Worm (Caenorhabditis elegans) whole organism, late embryonic: Measurements from ENCODE around the gene R193.6.

ENCODE experiments used
- C08G9.2 ChIP-seq: sonication (generic microtip); optimal IDR thresholded peaks from 2 replicates; lab custom pipeline; 2016; ENCODE audit warnings: mild to moderate bottlenecking, missing genetic modification characterization, moderate library complexity, missing compliant biosample characterization
- C38D4.7 ChIP-seq: fragments of 200-800 bp; sonication (Bioruptor generic); optimal IDR thresholded peaks from 2 replicates; lab custom pipeline; 2018; ENCODE audit warnings: mild to moderate bottlenecking, missing genetic modification characterization, moderate library complexity, missing compliant biosample characterization
- F13H6.1 ChIP-seq: sonication (generic microtip); optimal IDR thresholded peaks from 2 replicates; lab custom pipeline; 2016; ENCODE audit warnings: missing genetic modification characterization, missing compliant biosample characterization
- K09A11.1 ChIP-seq: sonication (generic microtip); optimal IDR thresholded peaks from 2 replicates; lab custom pipeline; 2017; ENCODE audit warnings: antibody characterized with exemption, mild to moderate bottlenecking, missing genetic modification characterization, missing compliant biosample characterization; ENCODE audit not compliant: insufficient read depth
- T23F11.4 ChIP-seq: fragments of 200-800 bp; sonication (Bioruptor generic); optimal IDR thresholded peaks from 2 replicates; lab custom pipeline; 2018; ENCODE audit warnings: mild to moderate bottlenecking, missing genetic modification characterization, missing compliant biosample characterization
- Y22D7AL.16 ChIP-seq: sonication (generic microtip); optimal IDR thresholded peaks from 2 replicates; lab custom pipeline; 2016; ENCODE audit warnings: missing genetic modification characterization, missing compliant biosample characterization
- ahr-1 ChIP-seq: sonication (generic microtip); optimal IDR thresholded peaks from 2 replicates; lab custom pipeline; 2016; ENCODE audit warnings: missing genetic modification characterization, missing compliant biosample characterization
- ama-1 ChIP-seq: fragments of 150-350 bp; optimal IDR thresholded peaks from 2 replicates; lab custom pipeline; 2014
- ceh-14 ChIP-seq: sonication (generic microtip); optimal IDR thresholded peaks from 2 replicates; lab custom pipeline; 2016; ENCODE audit warnings: missing genotype, missing genetic modification characterization, missing compliant biosample characterization
- ceh-18 ChIP-seq: sonication (generic microtip); optimal IDR thresholded peaks from 2 replicates; lab custom pipeline; 2016; ENCODE audit warnings: missing genetic modification characterization, missing compliant biosample characterization
- ceh-19 ChIP-seq: fragments of 200-800 bp; sonication (Bioruptor generic); optimal IDR thresholded peaks from 2 replicates; lab custom pipeline; 2018; ENCODE audit warnings: mild to moderate bottlenecking, missing genetic modification characterization, missing compliant biosample characterization
- ceh-2 ChIP-seq: sonication (generic microtip); optimal IDR thresholded peaks from 2 replicates; lab custom pipeline; 2016; ENCODE audit warnings: missing genotype, missing genetic modification characterization, missing compliant biosample characterization
- ceh-22 ChIP-seq: sonication (generic microtip); optimal IDR thresholded peaks from 2 replicates; lab custom pipeline; 2017; ENCODE audit warnings: missing biosample characterization, missing genetic modification characterization
- ceh-24 ChIP-seq: sonication (generic microtip); optimal IDR thresholded peaks from 2 replicates; lab custom pipeline; 2016; ENCODE audit warnings: mild to moderate bottlenecking, missing genetic modification characterization, missing compliant biosample characterization
- ceh-31 ChIP-seq: sonication (generic microtip); optimal IDR thresholded peaks from 2 replicates; lab custom pipeline; 2016; ENCODE audit warnings: missing genetic modification characterization, missing compliant biosample characterization
- ceh-45 ChIP-seq: fragments of 200-800 bp; sonication (Bioruptor generic); IDR thresholded peaks from 2 replicates; pipeline ENCODE4 v1.3.6; 2022; ENCODE audit warnings: missing genetic modification reagents, missing genetic modification characterization, missing compliant biosample characterization
- ceh-48 ChIP-seq: sonication (generic microtip); optimal IDR thresholded peaks from 2 replicates; lab custom pipeline; 2016; ENCODE audit warnings: missing genetic modification characterization, inconsistent platforms, missing compliant biosample characterization
- ceh-6 ChIP-seq: fragments of 200-800 bp; sonication (Bioruptor generic); optimal IDR thresholded peaks from 2 replicates; lab custom pipeline; 2018; ENCODE audit warnings: mild to moderate bottlenecking, missing genetic modification characterization, missing compliant biosample characterization
- che-1 ChIP-seq: sonication (generic microtip); optimal IDR thresholded peaks from 2 replicates; lab custom pipeline; 2016; ENCODE audit warnings: mild to moderate bottlenecking, missing genetic modification characterization, missing compliant biosample characterization
- dve-1 ChIP-seq: sonication (generic microtip); optimal IDR thresholded peaks from 2 replicates; lab custom pipeline; 2017; ENCODE audit warnings: antibody characterized with exemption, mild to moderate bottlenecking, missing genetic modification characterization, missing compliant biosample characterization
- elt-2 ChIP-seq: sonication (generic microtip); optimal IDR thresholded peaks from 2 replicates; lab custom pipeline; 2016; ENCODE audit warnings: missing genetic modification reagents, missing genetic modification characterization, missing compliant biosample characterization
- ets-4 ChIP-seq: sonication (generic microtip); optimal IDR thresholded peaks from 2 replicates; lab custom pipeline; 2016; ENCODE audit warnings: missing genetic modification characterization, missing compliant biosample characterization
- fkh-10 ChIP-seq: fragments of 150-350 bp; optimal IDR thresholded peaks from 2 replicates; lab custom pipeline; 2014; ENCODE audit warnings: missing biosample characterization, missing genetic modification reagents, missing genetic modification characterization
- gmeb-2 ChIP-seq: sonication (generic microtip); optimal IDR thresholded peaks from 2 replicates; lab custom pipeline; 2016; ENCODE audit warnings: missing genetic modification characterization, inconsistent platforms, missing compliant biosample characterization
- hlh-6 ChIP-seq: sonication (generic microtip); optimal IDR thresholded peaks from 2 replicates; lab custom pipeline; 2016; ENCODE audit warnings: missing genotype, missing genetic modification characterization, missing compliant biosample characterization
- madf-2 ChIP-seq: sonication (generic microtip); optimal IDR thresholded peaks from 2 replicates; lab custom pipeline; 2017; ENCODE audit warnings: missing genetic modification characterization, missing compliant biosample characterization
- mec-3 ChIP-seq: sonication (generic microtip); optimal IDR thresholded peaks from 2 replicates; lab custom pipeline; 2016; ENCODE audit warnings: borderline replicate concordance, missing genetic modification characterization, missing compliant biosample characterization
- nfya-1 ChIP-seq: sonication (generic microtip); optimal IDR thresholded peaks from 2 replicates; lab custom pipeline; 2017; ENCODE audit warnings: missing genetic modification characterization, mild to moderate bottlenecking, missing compliant biosample characterization, antibody characterized with exemption, moderate library complexity
- nhr-11 ChIP-seq: fragments of 150-350 bp; optimal IDR thresholded peaks from 2 replicates; lab custom pipeline; 2014; ENCODE audit warnings: missing biosample characterization, missing genetic modification characterization
- nhr-232 ChIP-seq: sonication (generic microtip); optimal IDR thresholded peaks from 2 replicates; lab custom pipeline; 2016; ENCODE audit warnings: missing genetic modification characterization, missing compliant biosample characterization
- npax-4 ChIP-seq: sonication (generic microtip); optimal IDR thresholded peaks from 2 replicates; lab custom pipeline; 2016; ENCODE audit warnings: missing genetic modification characterization, missing compliant biosample characterization
- pag-3 ChIP-seq: sonication (generic microtip); optimal IDR thresholded peaks from 2 replicates; lab custom pipeline; 2016; ENCODE audit warnings: missing compliant biosample characterization, missing genetic modification characterization, borderline replicate concordance
- pat-9 ChIP-seq: fragments of 200-800 bp; sonication (Bioruptor generic); optimal IDR thresholded peaks from 2 replicates; lab custom pipeline; 2018; ENCODE audit warnings: mild to moderate bottlenecking, missing genetic modification characterization, moderate library complexity, missing compliant biosample characterization
- pax-1 ChIP-seq: fragments of 150-350 bp; optimal IDR thresholded peaks from 2 replicates; lab custom pipeline; 2014; ENCODE audit warnings: missing biosample characterization, missing genetic modification characterization
- pha-2 ChIP-seq: sonication (generic microtip); optimal IDR thresholded peaks from 2 replicates; lab custom pipeline; 2017; ENCODE audit warnings: mild to moderate bottlenecking, missing genetic modification characterization, missing compliant biosample characterization
- pqm-1 ChIP-seq: sonication (generic microtip); optimal IDR thresholded peaks from 2 replicates; lab custom pipeline; 2016; ENCODE audit warnings: missing genetic modification characterization, missing compliant biosample characterization
- sdc-2 ChIP-seq: sonication (generic microtip); optimal IDR thresholded peaks from 2 replicates; lab custom pipeline; 2016; ENCODE audit warnings: missing genotype, missing genetic modification characterization, missing compliant biosample characterization
- sox-4 ChIP-seq: sonication (generic microtip); optimal IDR thresholded peaks from 2 replicates; lab custom pipeline; 2017; ENCODE audit warnings: mild to moderate bottlenecking, missing genetic modification characterization, inconsistent platforms, missing compliant biosample characterization
- tbx-2 ChIP-seq: sonication (generic microtip); optimal IDR thresholded peaks from 2 replicates; lab custom pipeline; 2016; ENCODE audit warnings: missing genetic modification characterization, missing compliant biosample characterization
- ttx-3 ChIP-seq: sonication (generic microtip); optimal IDR thresholded peaks from 2 replicates; lab custom pipeline; 2016; ENCODE audit warnings: missing genetic modification reagents, missing genetic modification characterization, missing compliant biosample characterization
- unc-55 ChIP-seq: sonication (generic microtip); optimal IDR thresholded peaks from 2 replicates; lab custom pipeline; 2017; ENCODE audit warnings: missing biosample characterization, missing genetic modification reagents, missing genetic modification characterization
- unc-86 ChIP-seq: sonication (generic microtip); optimal IDR thresholded peaks from 2 replicates; lab custom pipeline; 2016; ENCODE audit warnings: missing genetic modification characterization, missing compliant biosample characterization
- zip-5 ChIP-seq: sonication (generic microtip); optimal IDR thresholded peaks from 2 replicates; lab custom pipeline; 2016; ENCODE audit warnings: missing genetic modification characterization, missing compliant biosample characterization
- ztf-16 ChIP-seq: sonication (generic microtip); optimal IDR thresholded peaks from 2 replicates; lab custom pipeline; 2017; ENCODE audit warnings: missing genetic modification characterization, missing compliant biosample characterization

Gene R193.6

DNA sequence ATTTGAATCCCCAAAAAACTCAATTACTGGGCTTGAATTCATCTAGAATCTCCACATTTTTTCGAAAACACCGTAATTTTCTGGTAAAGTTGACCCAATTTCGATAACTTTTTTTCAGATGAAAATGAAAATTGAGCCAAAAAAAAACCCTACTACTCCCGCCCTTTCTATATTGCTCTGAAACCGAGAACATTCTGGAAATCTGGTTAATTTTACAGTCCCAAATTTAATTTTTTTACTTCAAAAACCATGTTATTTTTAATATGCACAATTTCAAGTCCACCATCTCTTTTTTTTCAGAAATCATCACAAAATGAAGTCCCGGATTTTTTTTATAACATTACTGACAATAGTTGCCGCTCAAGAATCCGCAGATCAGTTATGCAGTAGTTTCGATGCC, 37.0 kb upstream of the R193.6 start, which contains the start of gene C05D9.3:
Gene C05D9.3, plus strand, starts transcription at position 301 of the 400 bp plus-strand sequence.
- no peak for TF ChIP-seq ceh-19 (GFP tag; lab: Kevin White, UChicago)
- no peak for TF ChIP-seq ceh-24 (tag; lab: Kevin White, UChicago)
- TF ChIP-seq zip-5 (tag; lab: Kevin White, UChicago): no peak
- TF ChIP-seq ets-4: no peak
- no peak for TF ChIP-seq ceh-6 (GFP tag; lab: Kevin White, UChicago)
- no peak for TF ChIP-seq ceh-45 (GFP tag; lab: Robert Waterston, UW)
- no peak for TF ChIP-seq unc-55
- TF ChIP-seq C08G9.2: no peak
- TF ChIP-seq ama-1: no peak
- TF ChIP-seq pqm-1 (tag; lab: Kevin White, UChicago): no peak
- no peak for TF ChIP-seq pag-3 (tag; lab: Kevin White, UChicago)
- TF ChIP-seq pha-2: no peak
- no peak for TF ChIP-seq pat-9 (tag; lab: Kevin White, UChicago)
- no peak for TF ChIP-seq pax-1 (tag; lab: Kevin White, UChicago)

- TF ChIP-seq ceh-45 (GFP tag; lab: Robert Waterston, UW): no peak
These were observed 33.4 kb upstream of the R193.6 start for ce11 chrX:1115207-1115606.

ce11 chrX:1117252-1117651, 31.3 kb upstream of the R193.6 start:
- TF ChIP-seq che-1 (tag; lab: Kevin White, UChicago): no peak
- peak; percentile 27 for TF ChIP-seq elt-2 (tag; lab: Kevin White, UChicago)
- no peak for TF ChIP-seq gmeb-2 (tag; lab: Kevin White, UChicago)

DNA sequence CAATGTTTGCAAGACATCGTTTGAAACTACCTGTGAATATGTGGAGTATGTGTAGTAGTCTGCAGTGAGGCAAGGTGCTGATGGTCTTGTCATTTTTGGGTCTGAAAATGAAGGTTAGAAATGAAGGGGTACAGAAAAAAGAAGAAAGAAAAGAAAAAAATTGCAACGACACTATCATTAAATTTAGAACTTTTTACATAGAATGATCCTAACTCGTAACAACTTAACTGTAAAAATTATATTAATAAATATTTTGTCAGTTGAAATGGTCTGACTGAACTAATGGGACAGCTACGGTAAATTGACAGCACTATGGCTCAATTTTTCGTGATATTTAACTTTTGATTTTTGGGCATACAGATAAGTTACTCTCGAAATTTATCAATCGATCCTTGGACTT, 29.3 kb upstream of the R193.6 start, which contains the start of gene C05D9.7:
Gene C05D9.7, minus strand, starts transcription at position 101 of the 400 bp plus-strand sequence.
- no peak for TF ChIP-seq dve-1 (tag; lab: Kevin White, UChicago)
- no peak for TF ChIP-seq nfya-1 (tag; lab: Kevin White, UChicago)
- TF ChIP-seq ceh-2: no peak
- TF ChIP-seq T23F11.4 (GFP tag; lab: Kevin White, UChicago): no peak
- TF ChIP-seq ceh-6 (GFP tag; lab: Kevin White, UChicago): no peak
- TF ChIP-seq hlh-6 (tag; lab: Kevin White, UChicago): no peak
- TF ChIP-seq mec-3 (tag; lab: Kevin White, UChicago): no peak
- TF ChIP-seq ztf-16 (tag; lab: Kevin White, UChicago): no peak
- no peak for TF ChIP-seq pqm-1 (tag; lab: Kevin White, UChicago)
- no peak for TF ChIP-seq sdc-2
- no peak for TF ChIP-seq madf-2 (tag; lab: Kevin White, UChicago)
- no peak for TF ChIP-seq ceh-48 (tag; lab: Kevin White, UChicago)
- no peak for TF ChIP-seq ceh-22 (tag; lab: Kevin White, UChicago)
- TF ChIP-seq elt-2 (tag; lab: Kevin White, UChicago): no peak
- no peak for TF ChIP-seq nhr-232 (tag; lab: Kevin White, UChicago)
- no peak for TF ChIP-seq F13H6.1 (tag; lab: Kevin White, UChicago)
- TF ChIP-seq ttx-3 (tag; lab: Kevin White, UChicago): no peak
- no peak for TF ChIP-seq pha-2

ce11 chrX:1120326-1120725, 28.3 kb upstream of the R193.6 start:
- no peak for TF ChIP-seq ahr-1 (tag; lab: Kevin White, UChicago)
- peak; percentile 2 for TF ChIP-seq fkh-10
- TF ChIP-seq npax-4 (tag; lab: Kevin White, UChicago): no peak
- TF ChIP-seq C38D4.7 (GFP tag; lab: Kevin White, UChicago): no peak
- no peak for TF ChIP-seq nhr-232 (tag; lab: Kevin White, UChicago)
- TF ChIP-seq ceh-31 (tag; lab: Kevin White, UChicago): peak; percentile 92
- TF ChIP-seq sox-4 (tag; lab: Kevin White, UChicago): no peak
- no peak for TF ChIP-seq nhr-11 (tag; lab: Kevin White, UChicago)
- TF ChIP-seq pqm-1 (tag; lab: Kevin White, UChicago): no peak
- TF ChIP-seq K09A11.1 (tag; lab: Kevin White, UChicago): no peak
- no peak for TF ChIP-seq ceh-45 (GFP tag; lab: Robert Waterston, UW)
- no peak for TF ChIP-seq madf-2 (tag; lab: Kevin White, UChicago)
- no peak for TF ChIP-seq Y22D7AL.16 (tag; lab: Kevin White, UChicago)
- TF ChIP-seq pha-2: no peak
- TF ChIP-seq unc-86: no peak
- TF ChIP-seq ttx-3 (tag; lab: Kevin White, UChicago): no peak
- TF ChIP-seq ceh-18: peak; percentile 40
- TF ChIP-seq T23F11.4 (GFP tag; lab: Kevin White, UChicago): no peak
- no peak for TF ChIP-seq ets-4
- peak; percentile 74 for TF ChIP-seq tbx-2 (tag; lab: Kevin White, UChicago)
- peak; percentile 25 for TF ChIP-seq mec-3 (tag; lab: Kevin White, UChicago)
- peak; percentile 55 for TF ChIP-seq ceh-14 (tag; lab: Kevin White, UChicago)
- peak; percentile 44 for TF ChIP-seq ceh-2
- peak; percentile 40 for TF ChIP-seq nfya-1 (tag; lab: Kevin White, UChicago)
